Fruit fly (Drosophila melanogaster) S2 (cell line): ENCODE data around the gene Patsas.

Experiments
- CG8478 ChIP-seq: fragments of >200 bp; optimal IDR thresholded peaks from 2 replicates; lab custom pipeline; 2018
- CTCF ChIP-seq, 2 experiments: fragments of >200 bp; optimal IDR thresholded peaks; 2 replicates each; lab custom pipeline; 2018

dm6 chr2L:12092719-12093118 is 10.4 kb downstream of the Patsas start:
- TF ChIP-seq CTCF (optimal IDR thresholded peaks at IDR 0.05; lab: Kevin White, UChicago) (no peak), CG8478 (lab: Kevin White, UChicago) (no peak)
